Fruit fly (Drosophila melanogaster) whole organism, prepupa: ENCODE data around the gene CG2224.

ENCODE experiments used
- CG10669 ChIP-seq: fragments of 200-800 bp; sonication (Bioruptor generic); optimal IDR thresholded peaks from 3 replicates; lab custom pipeline; 2018; ENCODE audit warnings: missing biosample characterization, mild to moderate bottlenecking, missing genetic modification characterization, moderate library complexity
- CG11762 ChIP-seq: fragments of 200-800 bp; sonication (Bioruptor generic); optimal IDR thresholded peaks from 3 replicates; lab custom pipeline; 2016; ENCODE audit warnings: missing biosample characterization, missing genetic modification characterization; ENCODE audit not compliant: insufficient read depth
- CG11902 ChIP-seq: fragments of 200-800 bp; sonication (Bioruptor generic); optimal IDR thresholded peaks from 3 replicates; lab custom pipeline; 2016; ENCODE audit warnings: missing biosample characterization, missing genetic modification characterization
- CG15336 ChIP-seq: fragments of 200-800 bp; sonication (Bioruptor generic); IDR thresholded peaks from 2 replicates; pipeline ENCODE4 v1.3.6; 2022; ENCODE audit warnings: missing biosample characterization, missing genetic modification characterization
- CG1621 ChIP-seq: fragments of 200-800 bp; sonication (Bioruptor generic); optimal IDR thresholded peaks from 3 replicates; lab custom pipeline; 2018; ENCODE audit warnings: missing biosample characterization, mild to moderate bottlenecking, missing genetic modification characterization
- CG16779 ChIP-seq: fragments of 200-800 bp; sonication (Bioruptor generic); optimal IDR thresholded peaks from 3 replicates; lab custom pipeline; 2017; ENCODE audit warnings: missing biosample characterization, mild to moderate bottlenecking, missing genetic modification characterization
- CG31627 ChIP-seq: fragments of 200-800 bp; sonication (Bioruptor generic); optimal IDR thresholded peaks from 3 replicates; lab custom pipeline; 2016; ENCODE audit warnings: missing biosample characterization, missing genetic modification characterization
- CG32006 ChIP-seq: fragments of 200-800 bp; sonication (Bioruptor generic); optimal IDR thresholded peaks from 3 replicates; lab custom pipeline; 2017; ENCODE audit warnings: missing biosample characterization, mild to moderate bottlenecking, missing genetic modification characterization
- CG34406 ChIP-seq: fragments of 200-800 bp; sonication (Bioruptor generic); optimal IDR thresholded peaks from 3 replicates; lab custom pipeline; 2016; ENCODE audit warnings: missing biosample characterization, missing genetic modification characterization
- CG6163 ChIP-seq: fragments of 200-800 bp; sonication (Bioruptor generic); IDR thresholded peaks from 3 replicates; pipeline ENCODE4 v1.3.6; 2022; ENCODE audit warnings: missing biosample characterization, missing genetic modification characterization
- CG6276 ChIP-seq: fragments of 200-800 bp; sonication (Bioruptor generic); optimal IDR thresholded peaks from 2 replicates; lab custom pipeline; 2017; ENCODE audit warnings: missing biosample characterization, mild to moderate bottlenecking, missing genetic modification characterization
- CG6808 ChIP-seq: fragments of 200-800 bp; sonication (Bioruptor generic); optimal IDR thresholded peaks from 3 replicates; lab custom pipeline; 2017; ENCODE audit warnings: missing biosample characterization, missing genetic modification characterization, mild to moderate bottlenecking, moderate library complexity, missing genetic modification reagents
- CG6854 ChIP-seq: fragments of 200-800 bp; sonication (Bioruptor generic); optimal IDR thresholded peaks from 2 replicates; lab custom pipeline; 2017; ENCODE audit warnings: missing biosample characterization, mild to moderate bottlenecking, missing genetic modification characterization
- CG7368 ChIP-seq: fragments of 200-800 bp; sonication (Bioruptor generic); optimal IDR thresholded peaks from 3 replicates; lab custom pipeline; 2016; ENCODE audit warnings: missing biosample characterization, missing genetic modification characterization
- CG8119 ChIP-seq: fragments of 200-800 bp; sonication (Bioruptor generic); IDR thresholded peaks from 3 replicates; pipeline ENCODE4 v1.3.6; 2022; ENCODE audit warnings: missing biosample characterization, missing genetic modification characterization
- CG8319 ChIP-seq: fragments of 200-800 bp; sonication (Bioruptor generic); optimal IDR thresholded peaks from 3 replicates; lab custom pipeline; 2016; ENCODE audit warnings: missing biosample characterization, missing genetic modification characterization
- CG8632 ChIP-seq: fragments of 200-800 bp; sonication (Bioruptor generic); optimal IDR thresholded peaks from 3 replicates; lab custom pipeline; 2016; ENCODE audit warnings: missing biosample characterization, missing genetic modification characterization
- CG9139 ChIP-seq: fragments of 200-800 bp; sonication (Bioruptor generic); optimal IDR thresholded peaks from 3 replicates; lab custom pipeline; 2017; ENCODE audit warnings: missing biosample characterization, mild to moderate bottlenecking, missing genetic modification characterization
- Eip78C ChIP-seq: fragments of 200-800 bp; sonication (Bioruptor generic); peaks from one replicate; lab custom pipeline; 2016; ENCODE audit warnings: missing biosample characterization, missing genetic modification characterization
- Ets21C ChIP-seq: fragments of 200-800 bp; sonication (Bioruptor generic); optimal IDR thresholded peaks from 3 replicates; lab custom pipeline; 2016; ENCODE audit warnings: missing biosample characterization, missing genetic modification characterization
- Ets96B ChIP-seq: fragments of 200-800 bp; optimal IDR thresholded peaks from 2 replicates; lab custom pipeline; 2019; ENCODE audit warnings: missing biosample characterization, mild to moderate bottlenecking, missing genetic modification characterization, moderate library complexity
- Hr38 ChIP-seq: sonication (Bioruptor generic); optimal IDR thresholded peaks from 2 replicates; lab custom pipeline; 2016; ENCODE audit warnings: missing biosample characterization, missing genetic modification characterization
- Hr4 ChIP-seq: fragments of 200-800 bp; sonication (Bioruptor generic); optimal IDR thresholded peaks from 3 replicates; lab custom pipeline; 2016; ENCODE audit warnings: missing biosample characterization, missing genetic modification characterization
- Lpt ChIP-seq: fragments of 200-800 bp; sonication (Bioruptor generic); optimal IDR thresholded peaks from 3 replicates; lab custom pipeline; 2016; ENCODE audit warnings: missing biosample characterization, missing genetic modification characterization
- OdsH ChIP-seq: fragments of 200-800 bp; sonication (Bioruptor generic); optimal IDR thresholded peaks from 3 replicates; lab custom pipeline; 2016; ENCODE audit warnings: missing biosample characterization, missing genetic modification characterization
- Smox ChIP-seq: fragments of 200-800 bp; sonication (Bioruptor generic); optimal IDR thresholded peaks from 3 replicates; lab custom pipeline; 2016; ENCODE audit warnings: missing biosample characterization, missing genetic modification characterization
- Sox102F ChIP-seq: fragments of 200-800 bp; sonication (Bioruptor generic); optimal IDR thresholded peaks from 2 replicates; lab custom pipeline; 2016; ENCODE audit warnings: missing biosample characterization, mild to moderate bottlenecking, missing genetic modification characterization
- achi ChIP-seq: fragments of 200-800 bp; sonication (Bioruptor generic); optimal IDR thresholded peaks from 3 replicates; lab custom pipeline; 2016; ENCODE audit warnings: missing biosample characterization, missing genetic modification characterization
- acj6 ChIP-seq: fragments of 200-800 bp; sonication (Bioruptor generic); optimal IDR thresholded peaks from 3 replicates; lab custom pipeline; 2016; ENCODE audit warnings: missing biosample characterization, missing genetic modification characterization
- dac ChIP-seq: fragments of 200-800 bp; sonication (Bioruptor generic); optimal IDR thresholded peaks from 2 replicates; lab custom pipeline; 2017; ENCODE audit warnings: missing biosample characterization, mild to moderate bottlenecking, missing genetic modification characterization
- dsx ChIP-seq: fragments of 200-800 bp; optimal IDR thresholded peaks from 3 replicates; lab custom pipeline; 2019; ENCODE audit warnings: missing biosample characterization, mild to moderate bottlenecking, missing genetic modification characterization, moderate library complexity; ENCODE audit not compliant: poor library complexity, severe bottlenecking
- eg ChIP-seq: fragments of 200-800 bp; sonication (Bioruptor generic); IDR thresholded peaks from 3 replicates; pipeline ENCODE4 v1.3.6; 2022; ENCODE audit warnings: missing biosample characterization, missing genetic modification characterization
- fd59A ChIP-seq: fragments of 200-800 bp; sonication (Bioruptor generic); optimal IDR thresholded peaks from 2 replicates; lab custom pipeline; 2017; ENCODE audit warnings: missing biosample characterization, mild to moderate bottlenecking, missing genetic modification characterization, missing genetic modification reagents
- fkh ChIP-seq: fragments of 200-800 bp; sonication (Bioruptor generic); optimal IDR thresholded peaks from 3 replicates; lab custom pipeline; 2017; ENCODE audit warnings: missing biosample characterization, mild to moderate bottlenecking, missing genetic modification characterization, moderate library complexity
- net ChIP-seq: fragments of 200-800 bp; sonication (Bioruptor generic); optimal IDR thresholded peaks from 3 replicates; lab custom pipeline; 2016; ENCODE audit warnings: missing biosample characterization, missing genetic modification characterization
- pdm3 ChIP-seq: fragments of 200-800 bp; sonication (Bioruptor generic); optimal IDR thresholded peaks from 3 replicates; lab custom pipeline; 2016; ENCODE audit warnings: missing biosample characterization, missing genetic modification characterization
- salr ChIP-seq, 2 experiments: fragments of 200-800 bp; sonication (Bioruptor generic); optimal IDR thresholded peaks; 3 replicates each; lab custom pipeline; 2016 to 2018; ENCODE audit warnings: missing biosample characterization in 2 of 2, missing genetic modification characterization in 2 of 2, mild to moderate bottlenecking in 1 of 2
- spab ChIP-seq: fragments of 200-800 bp; sonication (Bioruptor generic); optimal IDR thresholded peaks from 2 replicates; lab custom pipeline; 2017; ENCODE audit warnings: missing biosample characterization, mild to moderate bottlenecking, missing genetic modification characterization, missing genetic modification reagents
- ss ChIP-seq, 2 experiments: fragments of 200-800 bp; sonication (Bioruptor generic); optimal IDR thresholded peaks; 2 replicates in 1 of 2; 3 replicates in 1 of 2; lab custom pipeline; 2017 to 2018; ENCODE audit warnings: mild to moderate bottlenecking in 2 of 2, missing biosample characterization in 2 of 2, missing genetic modification characterization in 2 of 2, moderate library complexity in 1 of 2
- svp ChIP-seq: fragments of 200-800 bp; sonication (Bioruptor generic); peaks from one replicate; lab custom pipeline; 2016; ENCODE audit warnings: missing biosample characterization, missing genetic modification characterization
- topi ChIP-seq: fragments of 200-800 bp; sonication (Bioruptor generic); optimal IDR thresholded peaks from 3 replicates; lab custom pipeline; 2016; ENCODE audit warnings: missing biosample characterization, missing genetic modification characterization
- vri ChIP-seq: fragments of 200-800 bp; sonication (Bioruptor generic); optimal IDR thresholded peaks from 3 replicates; lab custom pipeline; 2016; ENCODE audit warnings: missing biosample characterization, mild to moderate bottlenecking, missing genetic modification characterization

Gene CG2224

DNA sequence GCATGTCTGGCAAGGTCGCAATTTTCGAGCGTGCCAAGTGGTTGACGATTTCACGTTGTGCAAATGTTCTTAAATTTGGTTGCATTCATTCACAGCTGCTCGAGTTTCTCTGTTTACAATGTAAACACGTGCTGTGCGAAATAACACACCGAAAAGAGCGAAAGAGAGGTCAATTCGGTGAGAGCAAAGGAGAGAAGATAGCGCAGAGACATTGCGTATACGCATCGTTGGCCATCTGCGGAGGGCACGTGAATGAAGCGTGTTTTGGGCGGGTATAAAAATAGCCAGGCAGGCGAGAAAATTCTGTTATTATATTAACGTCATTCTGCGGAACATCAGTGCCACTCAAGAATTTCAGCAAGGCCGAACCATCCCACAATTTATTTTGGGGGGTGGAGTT, 4.7 kb downstream of the CG2224 start (continued):
- TF ChIP-seq CG15336 (GFP tag; lab: Robert Waterston, UW) (no peak), CG6276 (GFP tag; lab: Kevin White, UChicago) (no peak), ss (GFP tag; optimal IDR thresholded peaks at IDR 0.05; lab: Kevin White, UChicago) (no peak), CG7368 (no peak), vri (no peak), CG9139 (no peak)

DNA sequence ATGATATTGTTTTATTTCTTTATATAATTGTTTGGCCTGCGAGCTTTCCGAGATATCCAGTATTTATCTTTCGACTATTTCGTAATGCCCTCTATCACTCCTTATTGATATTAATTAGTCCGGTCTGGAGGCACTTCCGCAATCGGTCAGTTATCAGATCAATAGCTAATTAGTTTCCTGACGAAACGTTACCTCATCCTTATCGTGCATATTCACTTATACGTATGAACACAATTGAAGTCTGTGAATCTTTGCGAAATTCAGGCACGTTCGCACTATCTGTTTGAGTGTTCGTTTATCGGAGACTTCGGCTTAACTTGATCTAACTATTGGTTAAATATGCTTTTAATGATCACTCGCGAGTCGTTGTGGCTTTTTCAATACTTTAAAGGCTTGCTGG, 5.9 kb downstream of the CG2224 start:
- no peak for TF ChIP-seq CG7368
- TF ChIP-seq CG8319, result no peak
- no peak for TF ChIP-seq CG6163 (GFP tag; lab: Robert Waterston, UW)
- TF ChIP-seq Ets21C (GFP tag; lab: Kevin White, UChicago), result no peak
- no peak for TF ChIP-seq fkh (GFP tag; lab: Kevin White, UChicago)
- TF ChIP-seq Ets96B (tag; lab: Kevin White, UChicago), result no peak
- TF ChIP-seq net, result no peak
- TF ChIP-seq eg (GFP tag; lab: Robert Waterston, UW), result no peak
- no peak for TF ChIP-seq achi (GFP tag; lab: Kevin White, UChicago)
- TF ChIP-seq CG11902 (GFP tag; lab: Kevin White, UChicago), result no peak
- TF ChIP-seq pdm3 (GFP tag; lab: Kevin White, UChicago), result no peak
- no peak for TF ChIP-seq ss (GFP tag; optimal IDR thresholded peaks at IDR 0.05; lab: Kevin White, UChicago)
- no peak for TF ChIP-seq CG1621 (tag; lab: Kevin White, UChicago)
- TF ChIP-seq CG6808 (GFP tag; lab: Kevin White, UChicago), result no peak
- no peak for TF ChIP-seq acj6 (GFP tag; lab: Kevin White, UChicago)

DNA sequence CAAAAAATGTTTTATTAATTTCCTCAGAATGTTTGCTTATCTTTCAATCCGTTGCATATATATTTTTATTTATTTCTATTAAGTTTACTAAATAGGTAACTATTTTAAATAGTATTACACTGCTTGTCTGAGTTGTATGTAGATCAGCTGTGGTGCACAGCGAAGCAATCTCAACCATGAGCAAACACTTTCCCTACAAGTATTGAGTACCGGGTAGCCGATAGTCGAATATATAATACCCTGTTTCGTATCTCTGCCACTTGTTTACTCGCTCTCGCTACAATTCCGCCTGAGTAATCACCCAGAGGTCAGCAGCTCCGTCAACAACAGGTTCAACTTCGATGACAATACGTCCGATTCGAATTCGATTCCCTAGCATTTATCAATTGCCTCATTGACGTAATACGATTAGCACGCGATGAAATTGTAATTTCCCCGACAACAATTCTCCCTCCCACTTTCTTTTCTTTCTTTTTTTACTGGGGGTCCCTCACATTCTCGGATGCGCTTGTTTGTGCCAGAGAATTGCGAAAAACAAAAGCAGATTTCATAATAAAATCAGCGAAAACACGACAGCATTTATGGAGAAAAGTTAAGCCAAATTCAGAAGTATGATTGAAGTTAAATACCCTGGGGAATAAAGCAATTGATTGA, 8.3 kb downstream of the CG2224 start:
- TF ChIP-seq topi (GFP tag; lab: Kevin White, UChicago) (no peak), vri (peak; percentile 75), Ets96B (tag; lab: Kevin White, UChicago) (no peak), svp (GFP tag; lab: Kevin White, UChicago) (peak; percentile 96), CG6808 (GFP tag; lab: Kevin White, UChicago) (no peak), CG32006 (GFP tag; lab: Kevin White, UChicago) (peak; percentile 0), net (no peak), CG11762 (GFP tag; lab: Kevin White, UChicago) (no peak), acj6 (GFP tag; lab: Kevin White, UChicago) (no peak)

dm6 chr3R:30450224-30450623, 8.9 kb downstream of the CG2224 start:
- TF ChIP-seq Sox102F (GFP tag; lab: Kevin White, UChicago) (peak; percentile 78), Lpt (GFP tag; lab: Kevin White, UChicago) (peak; percentile 44), CG6276 (GFP tag; lab: Kevin White, UChicago) (peak; percentile 36), ss (GFP tag; optimal IDR thresholded peaks at IDR 0.05; lab: Kevin White, UChicago) (peak; percentile 49 to 58), Ets21C (GFP tag; lab: Kevin White, UChicago) (peak; percentile 2), CG31627 (GFP tag; lab: Kevin White, UChicago) (peak; percentile 7), Hr4 (GFP tag; lab: Kevin White, UChicago) (no peak), dsx (GFP tag; lab: Kevin White, UChicago) (peak; percentile 17), fkh (GFP tag; lab: Kevin White, UChicago) (peak; percentile 63), fd59A (GFP tag; lab: Kevin White, UChicago) (no peak), CG8119 (GFP tag; lab: Robert Waterston, UW) (peak; percentile 43; the same call in 2 of the 3 replicates), dac (GFP tag; lab: Kevin White, UChicago) (no peak), Hr38 (peak; percentile 27), CG6854 (peak; percentile 85), CG6808 (GFP tag; lab: Kevin White, UChicago) (peak; percentile 30), CG11762 (GFP tag; lab: Kevin White, UChicago) (peak; percentile 24), salr (GFP tag; optimal IDR thresholded peaks at IDR 0.05; lab: Kevin White, UChicago) (peak in 1 of 2 experiments; percentile 38), CG1621 (tag; lab: Kevin White, UChicago) (peak; percentile 86), CG10669 (GFP tag; lab: Kevin White, UChicago) (peak; percentile 48), CG32006 (GFP tag; lab: Kevin White, UChicago) (no peak), spab (GFP tag; lab: Kevin White, UChicago) (peak; percentile 47), CG16779 (tag; lab: Kevin White, UChicago) (peak; percentile 52), Eip78C (GFP tag; lab: Kevin White, UChicago) (peak; percentile 84), CG34406 (GFP tag; lab: Kevin White, UChicago) (peak; percentile 52), Ets96B (tag; lab: Kevin White, UChicago) (no peak), CG8632 (GFP tag; lab: Kevin White, UChicago) (peak; percentile 57), Smox (GFP tag; lab: Kevin White, UChicago) (peak; percentile 38), OdsH (GFP tag; lab: Kevin White, UChicago) (peak; percentile 36), net (peak; percentile 52), vri (peak; percentile 89)
